Worm (Caenorhabditis elegans) whole organism, young adult: ENCODE measurements around the gene stdh-4.

Source experiments
- F52B5.7 ChIP-seq: sonication (generic microtip); optimal IDR thresholded peaks from 2 replicates; lab custom pipeline; 2016; ENCODE audit warnings: mild to moderate bottlenecking, missing genetic modification characterization, missing compliant biosample characterization
- ama-1 ChIP-seq, 3 experiments: fragments of 150-350 bp in 1 of 3; sonication (generic microtip) in 2 of 3; optimal IDR thresholded peaks; 2 replicates each; lab custom pipeline; 2014 to 2018; ENCODE audit warnings: missing biosample characterization in 2 of 3, missing genetic modification characterization in 2 of 3, missing genetic modification reagents in 2 of 3
- attf-5 ChIP-seq: fragments of 200-800 bp; sonication (Bioruptor generic); optimal IDR thresholded peaks from 2 replicates; lab custom pipeline; 2018; ENCODE audit warnings: mild to moderate bottlenecking, missing genetic modification characterization, missing compliant biosample characterization
- lin-54 ChIP-seq: fragments of 200-800 bp; sonication (Bioruptor generic); optimal IDR thresholded peaks from 2 replicates; lab custom pipeline; 2018; ENCODE audit warnings: mild to moderate bottlenecking, missing genetic modification characterization, missing compliant biosample characterization
- snpc-3.4 ChIP-seq: sonication (generic microtip); optimal IDR thresholded peaks from 2 replicates; lab custom pipeline; 2017; ENCODE audit warnings: missing genetic modification characterization, mild to moderate bottlenecking, missing compliant biosample characterization, antibody characterized with exemption, moderate library complexity, missing genotype, missing genetic modification reagents

ce11 chrV:8536213-8536612 is 12.9 kb upstream of the stdh-4 start, which contains the start of gene his-39:
- no peak for TF ChIP-seq F52B5.7 (tag; lab: Kevin White, UChicago)
- no peak for TF ChIP-seq ama-1 (optimal IDR thresholded peaks at IDR 0.05; lab: Kevin White, UChicago)
- no peak for TF ChIP-seq ama-1 (GFP tag; optimal IDR thresholded peaks at IDR 0.05; lab: Kevin White, UChicago)
- TF ChIP-seq attf-5, result no peak
- TF ChIP-seq snpc-3.4 (tag; lab: Kevin White, UChicago), result no peak
- no peak for TF ChIP-seq lin-54
